Worm (Caenorhabditis elegans) whole organism, early embryonic: ENCODE data around the gene C28D4.18.

Source experiments
- B0310.2 ChIP-seq: sonication (generic microtip); optimal IDR thresholded peaks from 2 replicates; lab custom pipeline; 2016; ENCODE audit warnings: mild to moderate bottlenecking, missing genetic modification characterization, missing compliant biosample characterization
- F13C5.2 ChIP-seq: sonication (generic microtip); optimal IDR thresholded peaks from 2 replicates; lab custom pipeline; 2017; ENCODE audit warnings: mild to moderate bottlenecking, missing genetic modification characterization, inconsistent platforms, missing compliant biosample characterization
- aly-1 ChIP-seq: sonication (generic microtip); optimal IDR thresholded peaks from 2 replicates; lab custom pipeline; 2016; ENCODE audit warnings: missing genetic modification characterization, missing compliant biosample characterization
- ama-1 ChIP-seq: fragments of 150-350 bp; optimal IDR thresholded peaks from 2 replicates; lab custom pipeline; 2014
- ceh-13 ChIP-seq: fragments of 200-800 bp; sonication (Bioruptor generic); optimal IDR thresholded peaks from 2 replicates; lab custom pipeline; 2018; ENCODE audit warnings: mild to moderate bottlenecking, missing genetic modification characterization, missing compliant biosample characterization
- ceh-36 ChIP-seq: sonication (generic microtip); optimal IDR thresholded peaks from 2 replicates; lab custom pipeline; 2016; ENCODE audit warnings: missing genetic modification characterization, inconsistent platforms, missing compliant biosample characterization
- ets-7 ChIP-seq: sonication (generic microtip); optimal IDR thresholded peaks from 2 replicates; lab custom pipeline; 2016; ENCODE audit warnings: missing genotype, missing genetic modification characterization, missing compliant biosample characterization
- flt-1 ChIP-seq: fragments of 200-800 bp; sonication (Bioruptor generic); IDR thresholded peaks from 2 replicates; pipeline ENCODE4 v1.3.6; 2022; ENCODE audit warnings: missing genetic modification characterization, missing compliant biosample characterization
- hmbx-1 ChIP-seq: sonication (generic microtip); optimal IDR thresholded peaks from 2 replicates; lab custom pipeline; 2016; ENCODE audit warnings: mild to moderate bottlenecking, missing genetic modification characterization, missing compliant biosample characterization
- hmg-4 ChIP-seq: fragments of 200-800 bp; sonication (Bioruptor generic); optimal IDR thresholded peaks from 2 replicates; lab custom pipeline; 2018; ENCODE audit warnings: mild to moderate bottlenecking, missing genetic modification characterization, missing compliant biosample characterization
- hnd-1 ChIP-seq: sonication (generic microtip); optimal IDR thresholded peaks from 2 replicates; lab custom pipeline; 2016; ENCODE audit warnings: missing genetic modification characterization, missing compliant biosample characterization
- pes-1 ChIP-seq: fragments of 200-800 bp; sonication (Bioruptor generic); IDR thresholded peaks from 2 replicates; pipeline ENCODE4 v1.3.6; 2022; ENCODE audit warnings: missing genetic modification reagents, missing genetic modification characterization, missing compliant biosample characterization
- scrt-1 ChIP-seq: fragments of 200-800 bp; sonication (Bioruptor generic); IDR thresholded peaks from 2 replicates; pipeline ENCODE4 v1.3.6; 2022; ENCODE audit warnings: missing genetic modification characterization, missing compliant biosample characterization
- sea-1 ChIP-seq: fragments of 200-800 bp; sonication (Bioruptor generic); conservative IDR thresholded peaks from 2 replicates; pipeline ENCODE4 v1.3.6; 2022; ENCODE audit warnings: missing genetic modification characterization, missing compliant biosample characterization
- tbx-11 ChIP-seq: fragments of 200-800 bp; sonication (Bioruptor generic); IDR thresholded peaks from 2 replicates; pipeline ENCODE4 v1.3.6; 2022; ENCODE audit warnings: missing genetic modification characterization, missing compliant biosample characterization
- tbx-37 ChIP-seq: fragments of 200-800 bp; sonication (Bioruptor generic); conservative IDR thresholded peaks from 2 replicates; pipeline ENCODE4 v1.3.6; 2022; ENCODE audit warnings: missing genetic modification reagents, missing genetic modification characterization, missing compliant biosample characterization
- tra-4 ChIP-seq: sonication (generic microtip); optimal IDR thresholded peaks from 2 replicates; lab custom pipeline; 2017; ENCODE audit warnings: missing genetic modification characterization, missing compliant biosample characterization

The C28D4.18 gene

DNA sequence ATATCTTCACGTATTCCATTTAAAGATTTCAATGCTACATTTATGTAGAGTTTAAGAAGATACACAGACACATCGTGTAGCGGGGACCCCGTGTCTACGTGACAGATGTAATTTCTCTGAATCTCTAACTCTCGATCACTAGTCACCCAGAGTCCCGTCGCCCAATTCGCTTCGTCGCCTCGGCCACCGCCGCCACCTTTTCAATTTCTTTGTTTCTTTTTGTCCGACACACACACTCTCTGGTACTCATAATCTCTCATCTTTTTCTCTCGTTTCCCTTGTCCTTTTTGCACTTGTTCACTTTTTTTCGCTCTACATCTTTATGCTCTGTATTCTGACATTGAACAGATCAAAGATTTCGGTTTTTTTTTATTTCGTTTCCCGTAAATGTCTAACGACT lies 6.7 kb upstream of the C28D4.18 start:
- TF ChIP-seq flt-1 (GFP tag; lab: Robert Waterston, UW) (no peak), ets-7 (tag; lab: Kevin White, UChicago) (no peak), ama-1 (lab: Kevin White, UChicago) (no peak), B0310.2 (tag; lab: Kevin White, UChicago) (no peak), F13C5.2 (tag; lab: Kevin White, UChicago) (no peak), hnd-1 (tag; lab: Kevin White, UChicago) (no peak), tbx-37 (GFP tag; lab: Robert Waterston, UW) (no peak), ceh-36 (tag; lab: Kevin White, UChicago) (no peak), sea-1 (GFP tag; lab: Robert Waterston, UW) (no peak), hmbx-1 (tag; lab: Kevin White, UChicago) (no peak), ceh-13 (GFP tag; lab: Kevin White, UChicago) (no peak), tbx-11 (GFP tag; lab: Robert Waterston, UW) (no peak), scrt-1 (no peak), tra-4 (tag; lab: Kevin White, UChicago) (no peak), pes-1 (GFP tag; lab: Robert Waterston, UW) (no peak), aly-1 (no peak), hmg-4 (no peak)

- TF ChIP-seq sea-1 (GFP tag; lab: Robert Waterston, UW) = no peak
- no peak for TF ChIP-seq F13C5.2 (tag; lab: Kevin White, UChicago)
- no peak for TF ChIP-seq aly-1
- TF ChIP-seq tra-4 (tag; lab: Kevin White, UChicago) = no peak
- no peak for TF ChIP-seq hnd-1 (tag; lab: Kevin White, UChicago)
- TF ChIP-seq scrt-1 = no peak
- TF ChIP-seq hmbx-1 (tag; lab: Kevin White, UChicago) = no peak
- no peak for TF ChIP-seq ceh-13 (GFP tag; lab: Kevin White, UChicago)
These were observed 1.9 kb upstream of the C28D4.18 start for ce11 chrIV:9723185-9723584.

- TF ChIP-seq hmg-4 (no peak), pes-1 (GFP tag; lab: Robert Waterston, UW) (no peak), ets-7 (tag; lab: Kevin White, UChicago) (no peak), sea-1 (GFP tag; lab: Robert Waterston, UW) (no peak), tra-4 (tag; lab: Kevin White, UChicago) (no peak), F13C5.2 (tag; lab: Kevin White, UChicago) (no peak), B0310.2 (tag; lab: Kevin White, UChicago) (no peak), ceh-36 (tag; lab: Kevin White, UChicago) (no peak)
These were observed 447 bp downstream of the C28D4.18 start for ce11 chrIV:9725468-9725985.

DNA sequence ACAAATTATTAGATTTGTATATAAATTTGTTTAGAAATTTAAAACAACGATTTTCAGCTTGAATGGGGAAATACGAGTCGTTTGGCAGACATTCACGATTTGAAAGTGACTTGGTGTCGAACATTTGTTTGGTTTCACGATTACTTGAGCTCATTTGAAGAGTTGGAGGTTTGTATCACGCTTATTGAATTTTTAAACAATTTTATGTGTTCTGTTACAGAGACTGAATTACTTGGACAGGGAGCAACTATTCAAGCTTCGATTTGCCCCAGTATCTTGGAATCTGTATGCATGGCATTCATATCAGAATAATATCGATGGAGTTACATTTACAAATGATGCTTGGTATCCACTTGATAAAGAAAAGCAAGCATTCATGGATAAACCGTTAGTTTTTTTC lies 2.1 kb downstream of the C28D4.18 start:
- TF ChIP-seq hmg-4 (no peak), ets-7 (tag; lab: Kevin White, UChicago) (no peak), tbx-11 (GFP tag; lab: Robert Waterston, UW) (no peak), ceh-13 (GFP tag; lab: Kevin White, UChicago) (no peak), flt-1 (GFP tag; lab: Robert Waterston, UW) (no peak), ama-1 (lab: Kevin White, UChicago) (no peak), tra-4 (tag; lab: Kevin White, UChicago) (no peak), ceh-36 (tag; lab: Kevin White, UChicago) (no peak), hnd-1 (tag; lab: Kevin White, UChicago) (no peak), scrt-1 (no peak), tbx-37 (GFP tag; lab: Robert Waterston, UW) (no peak), sea-1 (GFP tag; lab: Robert Waterston, UW) (no peak), F13C5.2 (tag; lab: Kevin White, UChicago) (no peak), aly-1 (no peak), hmbx-1 (tag; lab: Kevin White, UChicago) (no peak), B0310.2 (tag; lab: Kevin White, UChicago) (no peak), pes-1 (GFP tag; lab: Robert Waterston, UW) (no peak)

- no peak for TF ChIP-seq hnd-1 (tag; lab: Kevin White, UChicago)
- TF ChIP-seq ceh-36 (tag; lab: Kevin White, UChicago) = no peak
- no peak for TF ChIP-seq hmbx-1 (tag; lab: Kevin White, UChicago)
- no peak for TF ChIP-seq aly-1
- no peak for TF ChIP-seq tra-4 (tag; lab: Kevin White, UChicago)
- no peak for TF ChIP-seq scrt-1
- TF ChIP-seq tbx-11 (GFP tag; lab: Robert Waterston, UW) = no peak
- no peak for TF ChIP-seq ets-7 (tag; lab: Kevin White, UChicago)
- TF ChIP-seq ama-1 (lab: Kevin White, UChicago) = no peak
- TF ChIP-seq tbx-37 (GFP tag; lab: Robert Waterston, UW) = no peak
- no peak for TF ChIP-seq hmg-4
These were observed 3.3 kb downstream of the C28D4.18 start, which contains the start of gene nhr-100 for ce11 chrIV:9728376-9728775. TSS of gene nhr-100 (plus strand) at chrIV:9728676.

DNA sequence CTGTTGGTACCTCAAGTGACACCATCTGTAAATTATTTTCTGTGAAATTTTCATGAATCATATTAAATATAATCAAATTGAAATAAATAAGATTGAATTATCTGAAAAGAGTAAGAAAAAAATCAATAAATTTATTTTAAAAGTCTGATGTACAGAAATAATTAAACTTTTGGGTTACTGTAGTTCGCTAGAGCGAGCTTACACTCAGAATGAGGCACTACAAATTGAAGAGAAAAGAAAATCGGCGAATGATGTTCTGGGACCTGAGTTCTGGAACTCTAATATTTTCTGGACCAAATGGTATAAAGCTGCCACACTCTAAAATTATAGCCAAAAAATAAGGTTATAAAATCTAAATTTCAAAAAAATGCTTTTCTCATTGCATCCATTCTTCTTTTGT lies 8.8 kb downstream of the C28D4.18 start:
- TF ChIP-seq ama-1 (lab: Kevin White, UChicago) = no peak
- TF ChIP-seq ceh-13 (GFP tag; lab: Kevin White, UChicago) = no peak
- TF ChIP-seq pes-1 (GFP tag; lab: Robert Waterston, UW) = no peak
- TF ChIP-seq tbx-37 (GFP tag; lab: Robert Waterston, UW) = no peak
- no peak for TF ChIP-seq scrt-1
- no peak for TF ChIP-seq F13C5.2 (tag; lab: Kevin White, UChicago)
- TF ChIP-seq ets-7 (tag; lab: Kevin White, UChicago) = no peak
- TF ChIP-seq tra-4 (tag; lab: Kevin White, UChicago) = no peak
- no peak for TF ChIP-seq sea-1 (GFP tag; lab: Robert Waterston, UW)
- TF ChIP-seq tbx-11 (GFP tag; lab: Robert Waterston, UW) = no peak
- no peak for TF ChIP-seq hnd-1 (tag; lab: Kevin White, UChicago)
- no peak for TF ChIP-seq hmg-4
- no peak for TF ChIP-seq hmbx-1 (tag; lab: Kevin White, UChicago)
- no peak for TF ChIP-seq aly-1
- no peak for TF ChIP-seq flt-1 (GFP tag; lab: Robert Waterston, UW)
- TF ChIP-seq B0310.2 (tag; lab: Kevin White, UChicago) = no peak
- no peak for TF ChIP-seq ceh-36 (tag; lab: Kevin White, UChicago)

- no peak for TF ChIP-seq hmg-4
These were observed 9.8 kb downstream of the C28D4.18 start for ce11 chrIV:9734861-9735260.
